Fruit fly (Drosophila melanogaster): ENCODE data around the gene DIP-iota.

DNA sequence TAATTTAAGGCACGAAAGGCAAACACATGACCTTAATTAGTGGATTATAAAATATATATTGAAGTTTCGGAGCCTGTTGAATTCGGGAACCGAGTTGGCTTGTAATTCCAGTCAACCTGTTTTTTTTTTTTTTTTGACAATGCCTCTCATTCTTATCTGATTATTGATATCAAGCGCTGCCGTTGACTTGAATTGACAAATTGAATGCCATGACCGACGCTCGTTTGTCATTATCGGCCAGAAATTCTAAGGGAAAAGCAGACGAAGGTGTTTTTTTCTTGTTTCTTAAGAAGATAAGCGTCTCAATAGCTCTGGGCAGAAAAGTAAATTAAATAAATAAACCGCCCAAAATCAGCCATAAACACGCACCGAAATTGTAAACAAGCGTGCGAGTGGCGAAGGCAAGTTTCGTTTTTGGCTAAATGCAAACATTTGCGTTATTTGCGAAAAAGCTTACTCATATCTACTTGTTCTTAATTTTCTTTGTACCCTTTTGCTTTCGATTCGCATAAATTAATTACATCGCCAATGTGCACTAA is 21.8 kb upstream of the DIP-iota start:
- TF ChIP-seq usp (GFP tag; optimal IDR thresholded peaks at IDR 0.05) (no peak), Sp1 (GFP tag; optimal IDR thresholded peaks at IDR 0.05) (no peak), rgr (GFP tag; optimal IDR thresholded peaks at IDR 0.05) (no peak), Dfd (GFP tag; optimal IDR thresholded peaks at IDR 0.05) (no peak), Myc (optimal IDR thresholded peaks at IDR 0.05) (no peak), h (GFP tag; optimal IDR thresholded peaks at IDR 0.05) (peak; percentile 19)

Data from whole organism, wandering third instar larva.